Worm (Caenorhabditis elegans) whole organism, late embryonic: ENCODE data around the gene C23G10.10.

Experiments used
- C38D4.7 ChIP-seq: fragments of 200-800 bp; sonication (Bioruptor generic); optimal IDR thresholded peaks from 2 replicates; lab custom pipeline; 2018; ENCODE audit warnings: mild to moderate bottlenecking, missing genetic modification characterization, moderate library complexity, missing compliant biosample characterization
- K02D7.2 ChIP-seq: sonication (generic microtip); optimal IDR thresholded peaks from 2 replicates; lab custom pipeline; 2017; ENCODE audit warnings: mild to moderate bottlenecking, missing genetic modification characterization, missing compliant biosample characterization
- ceh-18 ChIP-seq: sonication (generic microtip); optimal IDR thresholded peaks from 2 replicates; lab custom pipeline; 2016; ENCODE audit warnings: missing genetic modification characterization, missing compliant biosample characterization
- ceh-19 ChIP-seq: fragments of 200-800 bp; sonication (Bioruptor generic); optimal IDR thresholded peaks from 2 replicates; lab custom pipeline; 2018; ENCODE audit warnings: mild to moderate bottlenecking, missing genetic modification characterization, missing compliant biosample characterization
- ceh-2 ChIP-seq: sonication (generic microtip); optimal IDR thresholded peaks from 2 replicates; lab custom pipeline; 2016; ENCODE audit warnings: missing genotype, missing genetic modification characterization, missing compliant biosample characterization
- ceh-30 ChIP-seq: fragments of 150-350 bp; optimal IDR thresholded peaks from 2 replicates; lab custom pipeline; 2014; ENCODE audit warnings: missing biosample characterization, missing genetic modification characterization
- ceh-31 ChIP-seq: sonication (generic microtip); optimal IDR thresholded peaks from 2 replicates; lab custom pipeline; 2016; ENCODE audit warnings: missing genetic modification characterization, missing compliant biosample characterization
- ceh-45 ChIP-seq: fragments of 200-800 bp; sonication (Bioruptor generic); IDR thresholded peaks from 2 replicates; pipeline ENCODE4 v1.3.6; 2022; ENCODE audit warnings: missing genetic modification reagents, missing genetic modification characterization, missing compliant biosample characterization
- ceh-6 ChIP-seq: fragments of 200-800 bp; sonication (Bioruptor generic); optimal IDR thresholded peaks from 2 replicates; lab custom pipeline; 2018; ENCODE audit warnings: mild to moderate bottlenecking, missing genetic modification characterization, missing compliant biosample characterization
- ceh-9 ChIP-seq: sonication (generic microtip); optimal IDR thresholded peaks from 2 replicates; lab custom pipeline; 2016; ENCODE audit warnings: mild to moderate bottlenecking, missing genetic modification characterization, inconsistent platforms, missing compliant biosample characterization
- dmd-4 ChIP-seq: sonication (generic microtip); optimal IDR thresholded peaks from 2 replicates; lab custom pipeline; 2016; ENCODE audit warnings: borderline replicate concordance, missing genetic modification characterization, missing compliant biosample characterization
- elt-2 ChIP-seq: sonication (generic microtip); optimal IDR thresholded peaks from 2 replicates; lab custom pipeline; 2016; ENCODE audit warnings: missing genetic modification reagents, missing genetic modification characterization, missing compliant biosample characterization
- hlh-13 ChIP-seq: fragments of 200-800 bp; sonication (Bioruptor generic); optimal IDR thresholded peaks from 2 replicates; lab custom pipeline; 2018; ENCODE audit warnings: mild to moderate bottlenecking, missing genetic modification characterization, missing compliant biosample characterization
- hlh-15 ChIP-seq: sonication (generic microtip); optimal IDR thresholded peaks from 2 replicates; lab custom pipeline; 2016; ENCODE audit warnings: missing genetic modification characterization, missing compliant biosample characterization
- hlh-30 ChIP-seq: sonication (generic microtip); optimal IDR thresholded peaks from 2 replicates; lab custom pipeline; 2017; ENCODE audit warnings: antibody characterized with exemption, missing genetic modification characterization, missing compliant biosample characterization; ENCODE audit not compliant: insufficient read depth
- hlh-6 ChIP-seq: sonication (generic microtip); optimal IDR thresholded peaks from 2 replicates; lab custom pipeline; 2016; ENCODE audit warnings: missing genotype, missing genetic modification characterization, missing compliant biosample characterization
- lin-11 ChIP-seq: fragments of 200-800 bp; sonication (Bioruptor generic); optimal IDR thresholded peaks from 2 replicates; lab custom pipeline; 2018; ENCODE audit warnings: mild to moderate bottlenecking, missing genetic modification characterization, missing compliant biosample characterization
- nfya-1 ChIP-seq: sonication (generic microtip); optimal IDR thresholded peaks from 2 replicates; lab custom pipeline; 2017; ENCODE audit warnings: missing genetic modification characterization, mild to moderate bottlenecking, missing compliant biosample characterization, antibody characterized with exemption, moderate library complexity
- nhr-232 ChIP-seq: sonication (generic microtip); optimal IDR thresholded peaks from 2 replicates; lab custom pipeline; 2016; ENCODE audit warnings: missing genetic modification characterization, missing compliant biosample characterization
- pag-3 ChIP-seq: sonication (generic microtip); optimal IDR thresholded peaks from 2 replicates; lab custom pipeline; 2016; ENCODE audit warnings: missing compliant biosample characterization, missing genetic modification characterization, borderline replicate concordance
- pat-9 ChIP-seq: fragments of 200-800 bp; sonication (Bioruptor generic); optimal IDR thresholded peaks from 2 replicates; lab custom pipeline; 2018; ENCODE audit warnings: mild to moderate bottlenecking, missing genetic modification characterization, moderate library complexity, missing compliant biosample characterization
- pax-1 ChIP-seq: fragments of 150-350 bp; optimal IDR thresholded peaks from 2 replicates; lab custom pipeline; 2014; ENCODE audit warnings: missing biosample characterization, missing genetic modification characterization
- pha-2 ChIP-seq: sonication (generic microtip); optimal IDR thresholded peaks from 2 replicates; lab custom pipeline; 2017; ENCODE audit warnings: mild to moderate bottlenecking, missing genetic modification characterization, missing compliant biosample characterization
- pha-4 ChIP-seq: fragments of 150-350 bp; optimal IDR thresholded peaks from 2 replicates; lab custom pipeline; 2018; ENCODE audit warnings: missing biosample characterization, missing genetic modification reagents, missing genetic modification characterization
- pqm-1 ChIP-seq: sonication (generic microtip); optimal IDR thresholded peaks from 2 replicates; lab custom pipeline; 2016; ENCODE audit warnings: missing genetic modification characterization, missing compliant biosample characterization
- pros-1 ChIP-seq: fragments of 150-350 bp; optimal IDR thresholded peaks from 2 replicates; lab custom pipeline; 2014; ENCODE audit warnings: missing biosample characterization, missing genetic modification reagents, missing genetic modification characterization
- rnt-1 ChIP-seq: sonication (generic microtip); optimal IDR thresholded peaks from 2 replicates; lab custom pipeline; 2016; ENCODE audit warnings: missing genetic modification characterization, missing compliant biosample characterization
- tbx-2 ChIP-seq: sonication (generic microtip); optimal IDR thresholded peaks from 2 replicates; lab custom pipeline; 2016; ENCODE audit warnings: missing genetic modification characterization, missing compliant biosample characterization
- tbx-7 ChIP-seq: sonication (generic microtip); optimal IDR thresholded peaks from 2 replicates; lab custom pipeline; 2016; ENCODE audit warnings: missing genotype, missing genetic modification characterization, missing compliant biosample characterization
- ttx-3 ChIP-seq: sonication (generic microtip); optimal IDR thresholded peaks from 2 replicates; lab custom pipeline; 2016; ENCODE audit warnings: missing genetic modification reagents, missing genetic modification characterization, missing compliant biosample characterization
- unc-3 ChIP-seq, 2 experiments: fragments of 200-800 bp in 1 of 2; sonication (Bioruptor generic) in 1 of 2; sonication (generic microtip) in 1 of 2; conservative IDR thresholded peaks in 1 of 2; optimal IDR thresholded peaks in 1 of 2; 2 replicates each; pipeline versions ENCODE4 v1.3.6 to Lab custom; 2016 to 2022; ENCODE audit warnings: missing compliant biosample characterization in 2 of 2, missing genetic modification characterization in 2 of 2, missing genetic modification reagents in 1 of 2
- unc-42 ChIP-seq: sonication (generic microtip); optimal IDR thresholded peaks from 2 replicates; lab custom pipeline; 2016; ENCODE audit warnings: missing genotype, missing genetic modification characterization, missing compliant biosample characterization
- unc-55 ChIP-seq: sonication (generic microtip); optimal IDR thresholded peaks from 2 replicates; lab custom pipeline; 2017; ENCODE audit warnings: missing biosample characterization, missing genetic modification reagents, missing genetic modification characterization
- unc-86 ChIP-seq: sonication (generic microtip); optimal IDR thresholded peaks from 2 replicates; lab custom pipeline; 2016; ENCODE audit warnings: missing genetic modification characterization, missing compliant biosample characterization
- zip-5 ChIP-seq: sonication (generic microtip); optimal IDR thresholded peaks from 2 replicates; lab custom pipeline; 2016; ENCODE audit warnings: missing genetic modification characterization, missing compliant biosample characterization
- ztf-16 ChIP-seq: sonication (generic microtip); optimal IDR thresholded peaks from 2 replicates; lab custom pipeline; 2017; ENCODE audit warnings: missing genetic modification characterization, missing compliant biosample characterization

Gene C23G10.10

DNA sequence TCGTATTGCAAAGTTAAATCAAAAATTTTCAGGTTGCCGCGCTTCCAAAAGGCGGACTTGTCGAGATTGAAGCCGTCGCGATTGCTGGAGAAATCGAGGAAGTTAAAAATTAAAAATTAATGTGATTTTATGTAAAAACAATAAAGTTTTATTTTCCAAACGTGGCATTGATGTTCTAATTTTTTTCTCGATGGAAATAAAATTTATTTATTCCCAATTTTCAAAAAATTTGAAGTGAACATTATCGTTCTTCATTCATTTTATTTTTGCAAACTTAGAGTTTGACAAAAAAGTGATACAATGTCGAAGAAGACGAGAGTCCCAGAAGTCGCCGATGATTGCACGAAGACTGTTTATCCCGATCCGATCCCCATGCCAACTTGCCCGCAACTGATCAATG, 4.8 kb downstream of the C23G10.10 start, which contains the start of gene C23G10.1:
Gene C23G10.1, plus strand, starts transcription at position 301 of the 400 bp plus-strand sequence.
- TF ChIP-seq unc-3 (GFP tag; conservative IDR thresholded peaks at IDR 0.05; lab: Robert Waterston, UW) (no peak), unc-3 (tag; optimal IDR thresholded peaks at IDR 0.05; lab: Kevin White, UChicago) (no peak), pros-1 (tag; lab: Kevin White, UChicago) (no peak), unc-42 (no peak), pha-4 (tag; lab: Kevin White, UChicago) (no peak), ceh-45 (no peak), tbx-7 (tag; lab: Kevin White, UChicago) (no peak), ceh-19 (GFP tag; lab: Kevin White, UChicago) (no peak), ztf-16 (no peak), rnt-1 (tag; lab: Kevin White, UChicago) (no peak), hlh-13 (no peak), ceh-30 (no peak), unc-86 (tag; lab: Kevin White, UChicago) (no peak), hlh-6 (tag; lab: Kevin White, UChicago) (no peak), pax-1 (no peak), K02D7.2 (tag; lab: Kevin White, UChicago) (no peak), nhr-232 (tag; lab: Kevin White, UChicago) (no peak), ceh-2 (tag; lab: Kevin White, UChicago) (no peak)

DNA sequence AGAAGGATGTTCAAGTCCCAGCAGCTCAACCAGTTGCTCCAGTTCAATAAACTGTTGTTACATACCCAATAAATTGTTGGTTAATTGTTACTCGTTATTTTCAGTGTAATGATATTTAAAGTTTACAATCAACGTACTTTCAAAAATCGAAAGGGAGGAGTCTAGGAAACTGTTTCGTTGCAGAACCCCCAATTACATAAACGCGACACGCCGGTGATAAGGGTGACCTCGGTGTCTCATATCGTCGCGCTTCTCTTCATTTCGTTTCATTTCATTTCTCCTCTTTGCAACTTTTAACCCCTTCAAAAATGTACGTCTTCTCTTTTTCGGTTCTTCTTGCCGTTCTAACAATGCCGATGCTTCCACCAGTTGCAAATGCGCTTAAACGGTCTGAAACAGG, 5.9 kb downstream of the C23G10.10 start, which contains the start of gene C23G10.2:
Gene C23G10.2, plus strand, starts transcription at position 184 of the 400 bp plus-strand sequence.
- TF ChIP-seq tbx-7 (tag; lab: Kevin White, UChicago) (no peak), unc-55 (GFP tag; lab: Kevin White, UChicago) (no peak), pag-3 (no peak), rnt-1 (tag; lab: Kevin White, UChicago) (no peak), pha-2 (tag; lab: Kevin White, UChicago) (no peak), ceh-9 (tag; lab: Kevin White, UChicago) (no peak), pqm-1 (tag; lab: Kevin White, UChicago) (no peak)

DNA sequence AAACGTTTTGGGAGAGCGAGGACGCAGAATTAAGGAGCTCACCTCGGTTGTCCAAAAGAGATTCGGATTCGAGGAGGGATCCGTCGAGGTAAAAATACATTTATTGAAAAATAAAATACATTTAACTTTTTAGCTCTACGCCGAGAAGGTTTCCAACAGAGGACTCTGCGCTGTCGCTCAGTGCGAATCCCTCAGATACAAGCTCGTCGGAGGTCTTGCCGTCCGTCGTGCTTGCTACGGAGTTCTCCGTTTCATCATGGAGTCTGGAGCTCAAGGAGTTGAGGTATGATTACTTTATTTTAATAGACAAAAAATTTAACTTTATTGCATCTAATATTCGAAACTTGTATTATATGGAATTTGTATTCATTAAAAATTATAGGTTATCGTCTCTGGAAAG, 6.8 kb downstream of the C23G10.10 start:
- TF ChIP-seq zip-5 (tag; lab: Kevin White, UChicago) (no peak), pat-9 (tag; lab: Kevin White, UChicago) (no peak), dmd-4 (tag; lab: Kevin White, UChicago) (no peak), C38D4.7 (GFP tag; lab: Kevin White, UChicago) (no peak), lin-11 (tag; lab: Kevin White, UChicago) (no peak), ceh-6 (GFP tag; lab: Kevin White, UChicago) (no peak), ttx-3 (tag; lab: Kevin White, UChicago) (no peak)

DNA sequence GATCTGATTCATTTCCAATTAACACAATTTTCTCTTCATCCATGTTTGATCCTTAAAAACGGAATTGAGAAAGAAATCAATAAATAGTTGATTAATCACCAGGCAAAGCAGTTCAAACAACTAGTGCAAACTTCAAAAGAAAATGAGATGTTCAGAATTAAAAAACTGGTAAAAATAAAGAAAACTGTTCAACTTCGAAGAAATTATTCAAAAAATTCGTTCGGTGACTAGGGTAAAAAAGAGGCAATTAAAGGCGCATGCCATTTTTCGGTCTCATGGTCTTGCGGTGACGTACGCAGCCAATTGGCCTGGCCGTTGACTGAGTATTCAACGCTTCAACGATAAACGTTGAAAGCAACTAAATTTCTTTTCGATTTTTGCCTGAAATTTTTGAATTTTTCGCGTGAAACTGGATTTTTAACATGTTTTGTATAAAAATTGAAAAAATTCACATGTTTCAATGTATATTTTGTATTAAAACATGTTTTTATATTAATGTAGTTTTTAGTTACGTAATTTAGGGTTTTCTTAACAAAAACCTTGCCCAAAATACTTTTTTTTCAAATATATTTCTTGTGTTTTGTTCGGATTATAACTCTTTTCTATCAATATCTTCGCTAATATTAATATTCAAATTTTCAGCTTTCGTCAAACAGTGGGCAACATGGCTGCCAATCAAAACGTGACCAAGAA, 7.5 kb downstream of the C23G10.10 start, which contains the start of the genes sna-3 and rps-3:
Gene sna-3, minus strand, starts transcription at position 51 of the 693 bp plus-strand sequence.
Gene rps-3, plus strand, starts transcription at position 643 of the 693 bp plus-strand sequence.
- TF ChIP-seq elt-2 (tag; lab: Kevin White, UChicago) (peak; percentile 2), tbx-2 (tag; lab: Kevin White, UChicago) (peak; percentile 32), unc-42 (peak; percentile 39), hlh-30 (peak; percentile 81), hlh-15 (tag; lab: Kevin White, UChicago) (no peak), rnt-1 (tag; lab: Kevin White, UChicago) (peak; percentile 63), unc-86 (tag; lab: Kevin White, UChicago) (no peak), ceh-18 (peak; percentile 33), ceh-31 (tag; lab: Kevin White, UChicago) (peak; percentile 78), unc-55 (GFP tag; lab: Kevin White, UChicago) (peak; percentile 16), nfya-1 (peak; percentile 82)
